Worm (Caenorhabditis elegans) whole organism, L3 larva: ENCODE data around the gene F26F4.12.

ENCODE experiments used
- R02D3.7 ChIP-seq: fragments of 150-350 bp; optimal IDR thresholded peaks from 2 replicates; lab custom pipeline; 2014; ENCODE audit warnings: missing biosample characterization, missing genetic modification characterization
- ZK546.5 ChIP-seq: sonication (generic microtip); optimal IDR thresholded peaks from 2 replicates; lab custom pipeline; 2017; ENCODE audit warnings: missing biosample characterization, missing genetic modification characterization
- aly-2 ChIP-seq: fragments of 150-350 bp; optimal IDR thresholded peaks from 2 replicates; lab custom pipeline; 2014; ENCODE audit warnings: missing biosample characterization, missing genetic modification characterization
- ama-1 ChIP-seq: fragments of 150-350 bp; optimal IDR thresholded peaks from 2 replicates; lab custom pipeline; 2018
- ceh-16 ChIP-seq: sonication (generic microtip); optimal IDR thresholded peaks from 2 replicates; lab custom pipeline; 2017; ENCODE audit warnings: missing biosample characterization, missing genetic modification characterization
- ceh-28 ChIP-seq: fragments of 150-350 bp; optimal IDR thresholded peaks from 2 replicates; lab custom pipeline; 2014; ENCODE audit warnings: missing biosample characterization, missing genetic modification reagents, missing genetic modification characterization
- daf-12 ChIP-seq: fragments of 150-350 bp; optimal IDR thresholded peaks from 2 replicates; lab custom pipeline; 2014; ENCODE audit warnings: missing biosample characterization, missing genetic modification reagents, missing genetic modification characterization
- egl-27 ChIP-seq: sonication (generic microtip); optimal IDR thresholded peaks from 4 replicates; lab custom pipeline; 2017; ENCODE audit warnings: missing biosample characterization, missing genetic modification reagents, missing genetic modification characterization
- egl-5 ChIP-seq: fragments of 150-350 bp; optimal IDR thresholded peaks from 2 replicates; lab custom pipeline; 2017; ENCODE audit warnings: missing biosample characterization, missing genetic modification reagents, missing genetic modification characterization, inconsistent platforms
- elt-2 ChIP-seq: sonication (generic microtip); optimal IDR thresholded peaks from 2 replicates; lab custom pipeline; 2016; ENCODE audit warnings: missing genetic modification reagents, mild to moderate bottlenecking, missing genetic modification characterization, missing compliant biosample characterization
- eor-1 ChIP-seq, 2 experiments: fragments of 150-350 bp; optimal IDR thresholded peaks; 2 replicates each; lab custom pipeline; 2014 to 2018; ENCODE audit warnings: missing biosample characterization in 2 of 2, missing genetic modification characterization in 2 of 2
- fkh-10 ChIP-seq: sonication (generic microtip); optimal IDR thresholded peaks from 2 replicates; lab custom pipeline; 2017; ENCODE audit warnings: missing biosample characterization, missing genetic modification reagents, missing genetic modification characterization
- fkh-2 ChIP-seq: fragments of 150-350 bp; optimal IDR thresholded peaks from 2 replicates; lab custom pipeline; 2014; ENCODE audit warnings: missing biosample characterization, missing genetic modification reagents, missing genetic modification characterization
- fos-1 ChIP-seq: fragments of 150-350 bp; optimal IDR thresholded peaks from 2 replicates; lab custom pipeline; 2014; ENCODE audit warnings: missing biosample characterization, missing genetic modification characterization
- hmg-11 ChIP-seq: sonication (generic microtip); optimal IDR thresholded peaks from 2 replicates; lab custom pipeline; 2016; ENCODE audit warnings: missing genetic modification characterization, missing compliant biosample characterization
- jun-1 ChIP-seq: fragments of 150-350 bp; optimal IDR thresholded peaks from 2 replicates; lab custom pipeline; 2014; ENCODE audit warnings: missing biosample characterization, missing genetic modification reagents, missing genetic modification characterization
- lin-15B ChIP-seq: fragments of 150-350 bp; optimal IDR thresholded peaks from 2 replicates; lab custom pipeline; 2014; ENCODE audit warnings: missing biosample characterization, missing genetic modification characterization
- lin-39 ChIP-seq: fragments of 150-350 bp; optimal IDR thresholded peaks from 2 replicates; lab custom pipeline; 2018; ENCODE audit warnings: missing biosample characterization, missing genetic modification reagents, missing genetic modification characterization
- lsy-12 ChIP-seq: sonication (generic microtip); optimal IDR thresholded peaks from 2 replicates; lab custom pipeline; 2016; ENCODE audit warnings: mild to moderate bottlenecking, missing genetic modification characterization, missing compliant biosample characterization
- mdl-1 ChIP-seq: fragments of 150-350 bp; optimal IDR thresholded peaks from 2 replicates; lab custom pipeline; 2014; ENCODE audit warnings: missing biosample characterization, missing genetic modification characterization
- mml-1 ChIP-seq: fragments of 150-350 bp; sonication (generic microtip); optimal IDR thresholded peaks from 3 replicates; lab custom pipeline; 2014; ENCODE audit warnings: missing biosample characterization, missing genetic modification characterization
- nfya-1 ChIP-seq: sonication (generic microtip); optimal IDR thresholded peaks from 2 replicates; lab custom pipeline; 2017; ENCODE audit warnings: missing genetic modification characterization, mild to moderate bottlenecking, missing compliant biosample characterization, antibody characterized with exemption, moderate library complexity; ENCODE audit not compliant: insufficient read depth
- nhr-11 ChIP-seq: fragments of 150-350 bp; optimal IDR thresholded peaks from 2 replicates; lab custom pipeline; 2014; ENCODE audit warnings: missing biosample characterization, missing genetic modification characterization
- nhr-12 ChIP-seq: fragments of 150-350 bp; optimal IDR thresholded peaks from 2 replicates; lab custom pipeline; 2014; ENCODE audit warnings: missing biosample characterization, missing genetic modification characterization
- nhr-23 ChIP-seq: fragments of 150-350 bp; optimal IDR thresholded peaks from 2 replicates; lab custom pipeline; 2014; ENCODE audit warnings: missing biosample characterization, missing genetic modification reagents, missing genetic modification characterization
- nhr-237 ChIP-seq: fragments of 150-350 bp; optimal IDR thresholded peaks from 2 replicates; lab custom pipeline; 2014; ENCODE audit warnings: missing biosample characterization, missing genetic modification characterization
- nhr-25 ChIP-seq: sonication (generic microtip); optimal IDR thresholded peaks from 2 replicates; lab custom pipeline; 2017; ENCODE audit warnings: missing biosample characterization, missing genetic modification characterization
- nhr-43 ChIP-seq: sonication (generic microtip); optimal IDR thresholded peaks from 2 replicates; lab custom pipeline; 2016; ENCODE audit warnings: mild to moderate bottlenecking, missing genetic modification characterization, missing compliant biosample characterization; ENCODE audit not compliant: poor library complexity, severe bottlenecking
- nhr-76 ChIP-seq: fragments of 150-350 bp; sonication (generic microtip); optimal IDR thresholded peaks from 5 replicates; lab custom pipeline; 2014; ENCODE audit warnings: missing biosample characterization, missing genetic modification characterization
- nhr-77 ChIP-seq: fragments of 150-350 bp; optimal IDR thresholded peaks from 2 replicates; lab custom pipeline; 2014; ENCODE audit warnings: missing biosample characterization, missing genetic modification characterization
- pha-4 ChIP-seq: fragments of 150-350 bp; optimal IDR thresholded peaks from 2 replicates; lab custom pipeline; 2014; ENCODE audit warnings: missing biosample characterization, missing genetic modification reagents, missing genetic modification characterization
- pqm-1 ChIP-seq: fragments of 150-350 bp; optimal IDR thresholded peaks from 2 replicates; lab custom pipeline; 2017; ENCODE audit warnings: missing biosample characterization, missing genetic modification characterization, inconsistent platforms
- skn-1 ChIP-seq: fragments of 150-350 bp; optimal IDR thresholded peaks from 2 replicates; lab custom pipeline; 2014; ENCODE audit warnings: missing biosample characterization, missing genetic modification characterization
- snpc-4 ChIP-seq: fragments of 150-350 bp; optimal IDR thresholded peaks from 2 replicates; lab custom pipeline; 2014; ENCODE audit warnings: missing biosample characterization, missing genetic modification characterization
- unc-39 ChIP-seq: sonication (generic microtip); optimal IDR thresholded peaks from 4 replicates; lab custom pipeline; 2017; ENCODE audit warnings: missing biosample characterization, missing genetic modification characterization
- unc-62 ChIP-seq: fragments of 150-350 bp; sonication (generic microtip); optimal IDR thresholded peaks from 4 replicates; lab custom pipeline; 2014; ENCODE audit warnings: missing biosample characterization, missing genetic modification reagents, missing genetic modification characterization
- zag-1 ChIP-seq: fragments of 150-350 bp; optimal IDR thresholded peaks from 2 replicates; lab custom pipeline; 2014; ENCODE audit warnings: missing biosample characterization, missing genetic modification characterization
- ztf-11 ChIP-seq: fragments of 150-350 bp; optimal IDR thresholded peaks from 2 replicates; lab custom pipeline; 2014; ENCODE audit warnings: missing biosample characterization, missing genetic modification characterization
- ztf-4 ChIP-seq: fragments of 150-350 bp; optimal IDR thresholded peaks from 2 replicates; lab custom pipeline; 2014; ENCODE audit warnings: missing biosample characterization, missing genetic modification characterization

Gene F26F4.12

ce11 chrIII:4917960-4918712 is 8.3 kb upstream of the F26F4.12 start, which contains the start of gene rpb-8:
rpb-8 (minus strand) TSS chrIII:4918008.
- TF ChIP-seq fkh-2 (tag; lab: Kevin White, UChicago) (no peak), nhr-23 (peak; percentile 66), daf-12 (no peak), egl-5 (tag; lab: Kevin White, UChicago) (peak; percentile 57), fkh-10 (GFP tag; lab: Kevin White, UChicago) (no peak), ceh-28 (tag; lab: Kevin White, UChicago) (no peak), lin-15B (peak; percentile 71), lsy-12 (tag; lab: Kevin White, UChicago) (no peak), ama-1 (peak; percentile 38), nhr-25 (tag; lab: Kevin White, UChicago) (peak; percentile 8), nfya-1 (peak; percentile 72), snpc-4 (tag; lab: Kevin White, UChicago) (peak; percentile 37), nhr-43 (tag; lab: Kevin White, UChicago) (no peak), nhr-12 (tag; lab: Kevin White, UChicago) (no peak), aly-2 (tag; lab: Kevin White, UChicago) (no peak), pha-4 (tag; lab: Kevin White, UChicago) (peak; percentile 71), elt-2 (tag; lab: Kevin White, UChicago) (peak; percentile 3), lin-39 (tag; lab: Kevin White, UChicago) (peak; percentile 61)

- TF ChIP-seq R02D3.7 (tag; lab: Kevin White, UChicago) (no peak), nhr-43 (tag; lab: Kevin White, UChicago) (no peak), ZK546.5 (tag; lab: Kevin White, UChicago) (no peak), mml-1 (tag; lab: Kevin White, UChicago) (no peak), skn-1 (no peak), ceh-16 (tag; lab: Kevin White, UChicago) (no peak), fkh-2 (tag; lab: Kevin White, UChicago) (no peak), nhr-76 (tag; lab: Kevin White, UChicago) (no peak), egl-27 (tag; lab: Kevin White, UChicago) (no peak), nfya-1 (no peak), jun-1 (no peak), egl-5 (tag; lab: Kevin White, UChicago) (no peak), nhr-237 (tag; lab: Kevin White, UChicago) (no peak), lsy-12 (tag; lab: Kevin White, UChicago) (no peak), nhr-23 (no peak)
Observed at ce11 chrIII:4917077-4917476, 7.2 kb upstream of the F26F4.12 start, which contains the start of gene rars-1. rars-1 (minus strand) TSS chrIII:4917177.

- TF ChIP-seq nhr-237 (tag; lab: Kevin White, UChicago) (no peak), unc-62 (no peak), ztf-11 (no peak), nfya-1 (no peak), nhr-77 (tag; lab: Kevin White, UChicago) (no peak), daf-12 (no peak)
Observed at ce11 chrIII:4913736-4914135, 3.9 kb upstream of the F26F4.12 start.

- TF ChIP-seq nhr-43 (tag; lab: Kevin White, UChicago) (peak; percentile 90), nfya-1 (peak; percentile 65), snpc-4 (tag; lab: Kevin White, UChicago) (peak; percentile 53), nhr-25 (tag; lab: Kevin White, UChicago) (no peak), nhr-11 (tag; lab: Kevin White, UChicago) (no peak), pha-4 (tag; lab: Kevin White, UChicago) (peak; percentile 71), ZK546.5 (tag; lab: Kevin White, UChicago) (no peak), nhr-237 (tag; lab: Kevin White, UChicago) (no peak), elt-2 (tag; lab: Kevin White, UChicago) (peak; percentile 6), eor-1 (tag; optimal IDR thresholded peaks at IDR 0.05; lab: Kevin White, UChicago) (no peak), hmg-11 (peak; percentile 33), nhr-77 (tag; lab: Kevin White, UChicago) (no peak), ztf-11 (no peak), ceh-28 (tag; lab: Kevin White, UChicago) (no peak), zag-1 (tag; lab: Kevin White, UChicago) (no peak), mdl-1 (no peak), lin-15B (peak; percentile 80), ceh-16 (tag; lab: Kevin White, UChicago) (no peak), unc-39 (tag; lab: Kevin White, UChicago) (no peak), egl-5 (tag; lab: Kevin White, UChicago) (no peak), nhr-23 (peak; percentile 48), ztf-4 (tag; lab: Kevin White, UChicago) (no peak), fkh-2 (tag; lab: Kevin White, UChicago) (no peak), fos-1 (tag; lab: Kevin White, UChicago) (no peak), daf-12 (no peak), ama-1 (no peak), jun-1 (peak; percentile 22), pqm-1 (tag; lab: Kevin White, UChicago) (peak; percentile 43), R02D3.7 (tag; lab: Kevin White, UChicago) (no peak)
Observed at ce11 chrIII:4912317-4912716, 2.5 kb upstream of the F26F4.12 start, which contains the start of the genes F26F4.9 and cee-1. F26F4.9 (minus strand) TSS chrIII:4912521. cee-1 (plus strand) TSS chrIII:4912699.
